Fruit fly (Drosophila melanogaster) whole organism, larva: ENCODE results near the gene PK2-R2.

Experiments used
- noc ChIP-seq: fragments of 200-800 bp; sonication (Bioruptor generic); optimal IDR thresholded peaks from 3 replicates; lab custom pipeline; 2019; ENCODE audit warnings: missing biosample characterization, mild to moderate bottlenecking, missing genetic modification characterization, moderate library complexity

PK2-R2 gene

dm6 chr3R:13290329-13290728 lies 43.6 kb downstream of the PK2-R2 start, which contains the start of gene Osi22:
Gene Osi22, plus strand, starts transcription at chr3R:13290629.
- TF ChIP-seq noc (tag; lab: Kevin White, UChicago), result no peak

DNA sequence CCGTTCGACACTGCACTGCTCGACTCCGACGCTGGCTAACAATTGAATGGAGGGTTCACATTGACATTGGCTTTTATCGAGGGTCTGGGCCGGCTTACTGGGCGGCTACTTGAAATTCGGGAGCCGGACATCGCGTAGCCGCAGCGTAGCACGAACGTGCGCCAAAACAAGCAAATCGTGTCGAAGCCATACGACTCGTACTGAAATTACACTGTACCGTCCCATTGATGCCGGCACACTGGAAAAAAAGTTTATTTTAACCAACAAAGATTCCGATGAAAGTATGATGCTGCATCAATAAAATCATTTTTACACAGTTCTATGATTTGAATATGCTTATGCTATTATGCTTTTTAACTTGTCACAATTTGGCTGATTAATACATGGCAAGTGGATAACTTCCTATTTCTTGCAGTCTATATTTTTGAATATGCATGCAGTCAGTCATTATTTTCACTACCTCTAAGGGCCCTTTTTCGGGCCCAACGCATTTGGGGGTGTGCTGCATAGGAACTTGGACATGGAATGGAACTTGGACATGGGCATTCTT lies 45.1 kb downstream of the PK2-R2 start, which contains the start of gene apn:
apn (minus strand) TSS at position 51 of the 550 bp plus-strand sequence.
- no peak for TF ChIP-seq noc (tag; lab: Kevin White, UChicago)

- TF ChIP-seq noc (tag; lab: Kevin White, UChicago), result no peak
These were observed 47.8 kb downstream of the PK2-R2 start, which contains the start of gene CG15888 for dm6 chr3R:13286118-13286579. Gene CG15888, minus strand, starts transcription at chr3R:13286529.

- no peak for TF ChIP-seq noc (tag; lab: Kevin White, UChicago)
These were observed 48.9 kb downstream of the PK2-R2 start for dm6 chr3R:13285110-13285509.

- TF ChIP-seq noc (tag; lab: Kevin White, UChicago), result no peak
These were observed 54.5 kb downstream of the PK2-R2 start, which contains the start of gene CG8630 for dm6 chr3R:13279419-13279818. Gene CG8630, plus strand, starts transcription at chr3R:13279721.
